Worm (Caenorhabditis elegans): Measurements from ENCODE around the gene F14F7.4.
A peak's percentile ranks its signal among the peaks of the same experiment; 100 is the strongest.

DNA sequence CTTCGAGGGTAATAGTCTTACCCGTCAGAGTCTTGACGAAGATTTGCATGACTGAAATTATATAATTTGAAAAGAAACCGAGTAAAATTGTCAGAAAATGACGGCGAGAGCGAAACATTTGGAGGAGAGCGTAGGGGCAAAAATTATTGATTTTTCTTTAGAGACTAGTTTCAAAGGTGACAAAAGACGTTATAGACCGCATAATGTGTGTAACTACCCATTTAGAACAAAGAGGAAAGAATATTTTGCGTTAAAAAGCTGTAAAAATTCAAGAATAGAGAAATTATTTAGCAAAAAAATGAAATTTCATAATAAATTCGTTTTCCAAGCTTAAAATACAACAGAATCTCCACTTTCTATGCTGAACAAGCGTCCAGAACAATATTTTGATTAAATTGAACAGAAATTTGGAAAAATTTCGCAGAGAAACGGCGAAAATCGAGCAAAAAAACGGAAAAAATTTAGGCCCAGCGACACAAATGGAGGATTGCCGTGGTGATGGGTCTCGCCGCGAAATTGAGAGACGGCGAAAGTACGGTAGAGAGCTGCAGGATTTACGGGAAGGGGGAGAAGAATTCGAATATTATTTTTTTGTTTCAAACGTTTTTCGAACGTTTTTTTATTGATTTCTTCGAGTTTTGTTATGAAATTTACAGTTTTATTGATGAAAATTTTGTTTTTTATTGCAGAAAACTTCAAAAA, 50.9 kb downstream of the F14F7.4 start, which contains the start of the genes ubq-2 and frg-1:
- TF ChIP-seq nhr-237 (tag; optimal IDR thresholded peaks at IDR 0.05) (no peak), ZK546.5 (tag; optimal IDR thresholded peaks at IDR 0.05) (peak; percentile 15), ceh-82 (tag; optimal IDR thresholded peaks at IDR 0.05) (no peak), nfya-1 (tag; optimal IDR thresholded peaks at IDR 0.05; ENCODE audit: insufficient read depth) (peak; percentile 97), nhr-12 (tag; optimal IDR thresholded peaks at IDR 0.05) (no peak), unc-62 (GFP tag; optimal IDR thresholded peaks at IDR 0.05) (no peak), elt-3 (tag; optimal IDR thresholded peaks at IDR 0.05) (no peak), fkh-10 (GFP tag; optimal IDR thresholded peaks at IDR 0.05) (no peak), snpc-4 (tag; optimal IDR thresholded peaks at IDR 0.05) (peak; percentile 11), lin-39 (tag; optimal IDR thresholded peaks at IDR 0.05) (peak; percentile 95), nhr-43 (tag; optimal IDR thresholded peaks at IDR 0.05; ENCODE audit: poor library complexity, severe bottlenecking) (peak; percentile 76), daf-12 (tag; optimal IDR thresholded peaks at IDR 0.05) (no peak), nhr-28 (tag; optimal IDR thresholded peaks at IDR 0.05) (no peak), ceh-9 (tag; optimal IDR thresholded peaks at IDR 0.05) (no peak)
